Worm (Caenorhabditis elegans) whole organism, early embryonic: ENCODE measurements around the gene B0244.5.

Source experiments
- B0310.2 ChIP-seq: sonication (generic microtip); optimal IDR thresholded peaks from 2 replicates; lab custom pipeline; 2016; ENCODE audit warnings: mild to moderate bottlenecking, missing genetic modification characterization, missing compliant biosample characterization
- F13C5.2 ChIP-seq: sonication (generic microtip); optimal IDR thresholded peaks from 2 replicates; lab custom pipeline; 2017; ENCODE audit warnings: mild to moderate bottlenecking, missing genetic modification characterization, inconsistent platforms, missing compliant biosample characterization
- aly-1 ChIP-seq: sonication (generic microtip); optimal IDR thresholded peaks from 2 replicates; lab custom pipeline; 2016; ENCODE audit warnings: missing genetic modification characterization, missing compliant biosample characterization
- ama-1 ChIP-seq: fragments of 150-350 bp; optimal IDR thresholded peaks from 2 replicates; lab custom pipeline; 2014
- ceh-13 ChIP-seq: fragments of 200-800 bp; sonication (Bioruptor generic); optimal IDR thresholded peaks from 2 replicates; lab custom pipeline; 2018; ENCODE audit warnings: mild to moderate bottlenecking, missing genetic modification characterization, missing compliant biosample characterization
- ceh-36 ChIP-seq: sonication (generic microtip); optimal IDR thresholded peaks from 2 replicates; lab custom pipeline; 2016; ENCODE audit warnings: missing genetic modification characterization, inconsistent platforms, missing compliant biosample characterization
- ets-7 ChIP-seq: sonication (generic microtip); optimal IDR thresholded peaks from 2 replicates; lab custom pipeline; 2016; ENCODE audit warnings: missing genotype, missing genetic modification characterization, missing compliant biosample characterization
- flt-1 ChIP-seq: fragments of 200-800 bp; sonication (Bioruptor generic); IDR thresholded peaks from 2 replicates; pipeline ENCODE4 v1.3.6; 2022; ENCODE audit warnings: missing genetic modification characterization, missing compliant biosample characterization
- hmbx-1 ChIP-seq: sonication (generic microtip); optimal IDR thresholded peaks from 2 replicates; lab custom pipeline; 2016; ENCODE audit warnings: mild to moderate bottlenecking, missing genetic modification characterization, missing compliant biosample characterization
- hmg-4 ChIP-seq: fragments of 200-800 bp; sonication (Bioruptor generic); optimal IDR thresholded peaks from 2 replicates; lab custom pipeline; 2018; ENCODE audit warnings: mild to moderate bottlenecking, missing genetic modification characterization, missing compliant biosample characterization
- hnd-1 ChIP-seq: sonication (generic microtip); optimal IDR thresholded peaks from 2 replicates; lab custom pipeline; 2016; ENCODE audit warnings: missing genetic modification characterization, missing compliant biosample characterization
- pes-1 ChIP-seq: fragments of 200-800 bp; sonication (Bioruptor generic); IDR thresholded peaks from 2 replicates; pipeline ENCODE4 v1.3.6; 2022; ENCODE audit warnings: missing genetic modification reagents, missing genetic modification characterization, missing compliant biosample characterization
- scrt-1 ChIP-seq: fragments of 200-800 bp; sonication (Bioruptor generic); IDR thresholded peaks from 2 replicates; pipeline ENCODE4 v1.3.6; 2022; ENCODE audit warnings: missing genetic modification characterization, missing compliant biosample characterization
- sea-1 ChIP-seq: fragments of 200-800 bp; sonication (Bioruptor generic); conservative IDR thresholded peaks from 2 replicates; pipeline ENCODE4 v1.3.6; 2022; ENCODE audit warnings: missing genetic modification characterization, missing compliant biosample characterization
- tbx-11 ChIP-seq: fragments of 200-800 bp; sonication (Bioruptor generic); IDR thresholded peaks from 2 replicates; pipeline ENCODE4 v1.3.6; 2022; ENCODE audit warnings: missing genetic modification characterization, missing compliant biosample characterization
- tbx-37 ChIP-seq: fragments of 200-800 bp; sonication (Bioruptor generic); conservative IDR thresholded peaks from 2 replicates; pipeline ENCODE4 v1.3.6; 2022; ENCODE audit warnings: missing genetic modification reagents, missing genetic modification characterization, missing compliant biosample characterization
- tra-4 ChIP-seq: sonication (generic microtip); optimal IDR thresholded peaks from 2 replicates; lab custom pipeline; 2017; ENCODE audit warnings: missing genetic modification characterization, missing compliant biosample characterization

Gene B0244.5

ce11 chrIII:5737708-5738107 is 7.0 kb upstream of the B0244.5 start, which contains the start of gene B0244.6:
Gene B0244.6 (plus strand): TSS chrIII:5738008.
- TF ChIP-seq hmbx-1, result no peak
- no peak for TF ChIP-seq tra-4 (tag; lab: Kevin White, UChicago)
- TF ChIP-seq F13C5.2 (tag; lab: Kevin White, UChicago), result no peak
- no peak for TF ChIP-seq tbx-11 (GFP tag; lab: Robert Waterston, UW)
- no peak for TF ChIP-seq pes-1 (GFP tag; lab: Robert Waterston, UW)
- no peak for TF ChIP-seq ama-1 (lab: Kevin White, UChicago)
- TF ChIP-seq ets-7, result no peak
- TF ChIP-seq ceh-36 (tag; lab: Kevin White, UChicago), result no peak
- no peak for TF ChIP-seq hnd-1 (tag; lab: Kevin White, UChicago)
- TF ChIP-seq sea-1 (GFP tag; lab: Robert Waterston, UW), result no peak
- no peak for TF ChIP-seq flt-1 (GFP tag; lab: Robert Waterston, UW)
- no peak for TF ChIP-seq aly-1 (tag; lab: Kevin White, UChicago)
- TF ChIP-seq scrt-1 (GFP tag; lab: Robert Waterston, UW), result no peak
- no peak for TF ChIP-seq tbx-37
- TF ChIP-seq B0310.2, result no peak

ce11 chrIII:5740666-5741065 is 4.0 kb upstream of the B0244.5 start, which contains the start of gene B0244.16:
Gene B0244.16 (plus strand): TSS chrIII:5740966.
- TF ChIP-seq scrt-1 (GFP tag; lab: Robert Waterston, UW), result no peak

ce11 chrIII:5743084-5743483 is 1.6 kb upstream of the B0244.5 start, which contains the start of gene B0244.15:
Gene B0244.15 (plus strand): TSS chrIII:5743384.
- no peak for TF ChIP-seq hmg-4
- TF ChIP-seq ama-1 (lab: Kevin White, UChicago), result no peak
- no peak for TF ChIP-seq ets-7
- no peak for TF ChIP-seq F13C5.2 (tag; lab: Kevin White, UChicago)
- no peak for TF ChIP-seq tbx-11 (GFP tag; lab: Robert Waterston, UW)
- no peak for TF ChIP-seq scrt-1 (GFP tag; lab: Robert Waterston, UW)
- no peak for TF ChIP-seq B0310.2
- no peak for TF ChIP-seq tra-4 (tag; lab: Kevin White, UChicago)
- no peak for TF ChIP-seq flt-1 (GFP tag; lab: Robert Waterston, UW)
- no peak for TF ChIP-seq sea-1 (GFP tag; lab: Robert Waterston, UW)

- TF ChIP-seq hmbx-1 (no peak), pes-1 (GFP tag; lab: Robert Waterston, UW) (no peak), F13C5.2 (tag; lab: Kevin White, UChicago) (no peak), sea-1 (GFP tag; lab: Robert Waterston, UW) (no peak), aly-1 (tag; lab: Kevin White, UChicago) (no peak), hnd-1 (tag; lab: Kevin White, UChicago) (no peak), ceh-36 (tag; lab: Kevin White, UChicago) (no peak), hmg-4 (no peak), ama-1 (lab: Kevin White, UChicago) (no peak), tbx-11 (GFP tag; lab: Robert Waterston, UW) (no peak), tbx-37 (no peak), flt-1 (GFP tag; lab: Robert Waterston, UW) (no peak), B0310.2 (no peak), ets-7 (no peak)
Observed at ce11 chrIII:5747185-5747584, 2.5 kb downstream of the B0244.5 start, which contains the start of gene B0244.4. Gene B0244.4 (plus strand): TSS chrIII:5747485.

ce11 chrIII:5748360-5748759 is 3.7 kb downstream of the B0244.5 start:
- TF ChIP-seq sea-1 (GFP tag; lab: Robert Waterston, UW) (no peak), hnd-1 (tag; lab: Kevin White, UChicago) (no peak), hmbx-1 (no peak), F13C5.2 (tag; lab: Kevin White, UChicago) (no peak), ets-7 (no peak), ceh-13 (GFP tag; lab: Kevin White, UChicago) (no peak), ceh-36 (tag; lab: Kevin White, UChicago) (no peak), flt-1 (GFP tag; lab: Robert Waterston, UW) (no peak), hmg-4 (no peak), ama-1 (lab: Kevin White, UChicago) (no peak), aly-1 (tag; lab: Kevin White, UChicago) (no peak), tbx-37 (no peak), tra-4 (tag; lab: Kevin White, UChicago) (no peak), scrt-1 (GFP tag; lab: Robert Waterston, UW) (no peak), B0310.2 (no peak)

ce11 chrIII:5750503-5750902 is 5.8 kb downstream of the B0244.5 start:
- TF ChIP-seq hmbx-1 (no peak), tbx-11 (GFP tag; lab: Robert Waterston, UW) (no peak), scrt-1 (GFP tag; lab: Robert Waterston, UW) (no peak), tbx-37 (no peak), tra-4 (tag; lab: Kevin White, UChicago) (no peak), ceh-13 (GFP tag; lab: Kevin White, UChicago) (no peak), flt-1 (GFP tag; lab: Robert Waterston, UW) (no peak), hnd-1 (tag; lab: Kevin White, UChicago) (no peak), ets-7 (no peak), hmg-4 (no peak), pes-1 (GFP tag; lab: Robert Waterston, UW) (no peak), ama-1 (lab: Kevin White, UChicago) (no peak), ceh-36 (tag; lab: Kevin White, UChicago) (no peak), aly-1 (tag; lab: Kevin White, UChicago) (no peak), B0310.2 (no peak), sea-1 (GFP tag; lab: Robert Waterston, UW) (no peak)

DNA sequence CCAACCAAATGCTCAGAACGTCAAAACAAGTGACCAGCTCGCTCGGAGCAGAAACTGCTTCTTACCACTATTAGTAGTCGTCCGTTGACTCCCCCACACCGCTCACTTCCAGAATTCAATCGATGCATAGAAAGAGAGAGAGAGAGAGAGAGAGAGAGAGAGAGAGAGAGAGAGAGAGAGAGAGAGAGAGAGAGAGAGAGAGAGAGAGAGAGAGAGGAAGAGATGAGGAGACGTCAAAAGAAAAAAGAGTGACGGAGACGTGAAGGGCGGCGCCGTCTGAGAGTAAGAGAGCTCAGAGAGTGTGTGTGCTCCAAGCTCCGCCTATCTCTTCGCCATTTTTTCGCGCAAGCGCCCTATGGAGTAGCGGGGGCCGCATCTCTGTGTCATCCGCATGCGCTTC is 10.5 kb downstream of the B0244.5 start, which contains the start of gene ida-1:
Gene ida-1 (plus strand): TSS at position 336 of the 400 bp plus-strand sequence.
- TF ChIP-seq ceh-13 (GFP tag; lab: Kevin White, UChicago), result no peak
- TF ChIP-seq flt-1 (GFP tag; lab: Robert Waterston, UW), result no peak
- no peak for TF ChIP-seq hmbx-1
- no peak for TF ChIP-seq pes-1 (GFP tag; lab: Robert Waterston, UW)
- no peak for TF ChIP-seq ceh-36 (tag; lab: Kevin White, UChicago)
- no peak for TF ChIP-seq aly-1 (tag; lab: Kevin White, UChicago)
- TF ChIP-seq sea-1 (GFP tag; lab: Robert Waterston, UW), result no peak
- TF ChIP-seq tra-4 (tag; lab: Kevin White, UChicago), result no peak
- TF ChIP-seq hnd-1 (tag; lab: Kevin White, UChicago), result no peak
- no peak for TF ChIP-seq F13C5.2 (tag; lab: Kevin White, UChicago)
- no peak for TF ChIP-seq scrt-1 (GFP tag; lab: Robert Waterston, UW)
- no peak for TF ChIP-seq ets-7
- TF ChIP-seq tbx-37, result no peak
- TF ChIP-seq tbx-11 (GFP tag; lab: Robert Waterston, UW), result no peak
